Fruit fly (Drosophila melanogaster) whole organism, embryonic: ENCODE results near the gene CG1738.

Experiments used
- BEAF-32 ChIP-seq: fragments of 200-800 bp; sonication (Bioruptor generic); optimal IDR thresholded peaks from 3 replicates; lab custom pipeline; 2017; ENCODE audit warnings: missing biosample characterization, missing genetic modification characterization, mild to moderate bottlenecking, moderate library complexity, missing genetic modification reagents
- CG10267 ChIP-seq: fragments of 200-800 bp; sonication (Bioruptor generic); optimal IDR thresholded peaks from 2 replicates; lab custom pipeline; 2018; ENCODE audit warnings: missing biosample characterization, mild to moderate bottlenecking, missing genetic modification characterization, moderate library complexity
- CG11456 ChIP-seq: fragments of 200-800 bp; sonication (Bioruptor generic); IDR thresholded peaks from 3 replicates; pipeline ENCODE4 v1.3.6; 2022; ENCODE audit warnings: missing biosample characterization, missing genetic modification characterization
- CG12299 ChIP-seq: fragments of 200-800 bp; sonication (Bioruptor generic); optimal IDR thresholded peaks from 2 replicates; lab custom pipeline; 2018; ENCODE audit warnings: missing biosample characterization, mild to moderate bottlenecking, missing genetic modification characterization
- CG13287 ChIP-seq: fragments of 200-800 bp; sonication (Bioruptor generic); IDR thresholded peaks from 2 replicates; pipeline ENCODE4 v1.3.6; 2022; ENCODE audit warnings: missing biosample characterization, missing genetic modification characterization; ENCODE audit not compliant: partially characterized antibody
- CG14965 ChIP-seq: fragments of 200-800 bp; sonication (Bioruptor generic); optimal IDR thresholded peaks from 2 replicates; lab custom pipeline; 2016; ENCODE audit warnings: missing biosample characterization, missing genetic modification characterization, borderline replicate concordance
- CG15514 ChIP-seq: fragments of 200-800 bp; sonication (Bioruptor generic); optimal IDR thresholded peaks from 3 replicates; lab custom pipeline; 2017; ENCODE audit warnings: missing biosample characterization, missing genetic modification characterization, mild to moderate bottlenecking, moderate library complexity, missing genetic modification reagents
- CG17385 ChIP-seq: fragments of 200-800 bp; sonication (Bioruptor generic); optimal IDR thresholded peaks from 3 replicates; lab custom pipeline; 2018; ENCODE audit warnings: missing biosample characterization, mild to moderate bottlenecking, missing genetic modification characterization
- CG17912 ChIP-seq: fragments of 200-800 bp; sonication (Bioruptor generic); optimal IDR thresholded peaks from 2 replicates; lab custom pipeline; 2018; ENCODE audit warnings: missing biosample characterization, mild to moderate bottlenecking, missing genetic modification characterization
- CG18599 ChIP-seq: fragments of 200-800 bp; sonication (Bioruptor generic); optimal IDR thresholded peaks from 3 replicates; lab custom pipeline; 2017; ENCODE audit warnings: missing biosample characterization, missing genetic modification characterization, mild to moderate bottlenecking, moderate library complexity, missing genetic modification reagents
- CG2116 ChIP-seq: fragments of 200-800 bp; sonication (Bioruptor generic); optimal IDR thresholded peaks from 3 replicates; lab custom pipeline; 2018; ENCODE audit warnings: missing biosample characterization, mild to moderate bottlenecking, missing genetic modification characterization
- CG2129 ChIP-seq: fragments of 200-800 bp; sonication (Bioruptor generic); IDR thresholded peaks from 2 replicates; pipeline ENCODE4 v1.3.6; 2022; ENCODE audit warnings: missing biosample characterization, missing genetic modification characterization; ENCODE audit not compliant: partially characterized antibody
- CG31224 ChIP-seq: fragments of 200-800 bp; sonication (Bioruptor generic); IDR thresholded peaks from 2 replicates; pipeline ENCODE4 v1.3.6; 2022; ENCODE audit warnings: missing biosample characterization, missing genetic modification characterization
- CG34224 ChIP-seq: fragments of 200-800 bp; sonication (Bioruptor generic); IDR thresholded peaks from 3 replicates; pipeline ENCODE4 v1.3.6; 2022; ENCODE audit warnings: missing biosample characterization, missing genetic modification characterization; ENCODE audit not compliant: partially characterized antibody
- CG6791 ChIP-seq: fragments of 200-800 bp; sonication (Bioruptor generic); IDR thresholded peaks from 3 replicates; pipeline ENCODE4 v1.3.6; 2022; ENCODE audit warnings: missing biosample characterization, missing genetic modification characterization; ENCODE audit not compliant: partially characterized antibody
- D19B ChIP-seq: fragments of 200-800 bp; sonication (Bioruptor generic); optimal IDR thresholded peaks from 2 replicates; lab custom pipeline; 2017; ENCODE audit warnings: missing biosample characterization, mild to moderate bottlenecking, missing genetic modification characterization
- Dfd ChIP-seq, 2 experiments: fragments of >200 bp; optimal IDR thresholded peaks; 2 replicates each; lab custom pipeline; 2017; ENCODE audit warnings: missing biosample characterization in 2 of 2, missing genetic modification characterization in 2 of 2
- Dll ChIP-seq: fragments of 200-800 bp; sonication (Bioruptor generic); IDR thresholded peaks from 4 replicates; pipeline ENCODE4 v1.3.6; 2022; ENCODE audit warnings: missing biosample characterization, missing genetic modification characterization; ENCODE audit not compliant: partially characterized antibody
- Doc3 ChIP-seq: fragments of 200-800 bp; sonication (Bioruptor generic); IDR thresholded peaks from 3 replicates; pipeline ENCODE4 v1.3.6; 2022; ENCODE audit warnings: missing biosample characterization, missing genetic modification characterization; ENCODE audit not compliant: partially characterized antibody
- Dref ChIP-seq: fragments of 200-800 bp; sonication (Bioruptor generic); IDR thresholded peaks from 2 replicates; pipeline ENCODE4 v1.3.6; 2022; ENCODE audit warnings: missing biosample characterization, missing genetic modification characterization
- Fer2 ChIP-seq: fragments of 200-800 bp; sonication (Bioruptor generic); optimal IDR thresholded peaks from 2 replicates; lab custom pipeline; 2018; ENCODE audit warnings: missing biosample characterization, mild to moderate bottlenecking, missing genetic modification characterization, moderate library complexity
- Fer3 ChIP-seq: fragments of 200-800 bp; sonication (Bioruptor generic); optimal IDR thresholded peaks from 2 replicates; lab custom pipeline; 2018; ENCODE audit warnings: missing biosample characterization, mild to moderate bottlenecking, missing genetic modification characterization, moderate library complexity
- HmgD ChIP-seq: fragments of 200-800 bp; sonication (Bioruptor generic); optimal IDR thresholded peaks from 3 replicates; lab custom pipeline; 2016; ENCODE audit warnings: missing biosample characterization, missing genetic modification characterization
- HmgZ ChIP-seq: fragments of 200-800 bp; sonication (Bioruptor generic); optimal IDR thresholded peaks from 2 replicates; lab custom pipeline; 2018; ENCODE audit warnings: missing biosample characterization, mild to moderate bottlenecking, missing genetic modification characterization
- Jarid2 ChIP-seq: fragments of 200-800 bp; sonication (Bioruptor generic); optimal IDR thresholded peaks from 3 replicates; lab custom pipeline; 2017; ENCODE audit warnings: mild to moderate bottlenecking, missing biosample characterization, missing genetic modification reagents, missing genetic modification characterization
- Med ChIP-seq: fragments of 200-800 bp; sonication (Bioruptor generic); peaks from one replicate; lab custom pipeline; 2016; ENCODE audit warnings: missing biosample characterization, missing genetic modification characterization, mild to moderate bottlenecking, inconsistent platforms, moderate library complexity
- Opbp ChIP-seq: fragments of 200-800 bp; sonication (Bioruptor generic); IDR thresholded peaks from 3 replicates; pipeline ENCODE4 v1.3.6; 2022; ENCODE audit warnings: missing biosample characterization, missing genetic modification characterization; ENCODE audit not compliant: partially characterized antibody
- aop ChIP-seq: fragments of 200-800 bp; sonication (Bioruptor generic); IDR thresholded peaks from 2 replicates; pipeline ENCODE4 v1.3.6; 2022; ENCODE audit warnings: missing biosample characterization, missing genetic modification characterization
- cad ChIP-seq: fragments of >200 bp; optimal IDR thresholded peaks from 2 replicates; lab custom pipeline; 2017; ENCODE audit warnings: missing biosample characterization, missing genetic modification characterization
- chm ChIP-seq: fragments of 200-800 bp; sonication (Bioruptor generic); IDR thresholded peaks from 2 replicates; pipeline ENCODE4 v1.3.6; 2022; ENCODE audit warnings: missing biosample characterization, missing genetic modification characterization
- croc ChIP-seq: fragments of 200-800 bp; sonication (Bioruptor generic); conservative IDR thresholded peaks from 3 replicates; pipeline ENCODE4 v1.3.6; 2022; ENCODE audit warnings: missing biosample characterization, missing genetic modification characterization
- hbn ChIP-seq: fragments of 200-800 bp; sonication (Bioruptor generic); IDR thresholded peaks from 2 replicates; pipeline ENCODE4 v1.3.6; 2022; ENCODE audit warnings: missing biosample characterization, missing genetic modification characterization; ENCODE audit not compliant: partially characterized antibody
- inv ChIP-seq: fragments of 200-800 bp; sonication (Bioruptor generic); IDR thresholded peaks from 2 replicates; pipeline ENCODE4 v1.3.6; 2022; ENCODE audit warnings: missing biosample characterization, missing genetic modification characterization; ENCODE audit not compliant: partially characterized antibody
- knrl ChIP-seq: fragments of 200-800 bp; sonication (Bioruptor generic); IDR thresholded peaks from 3 replicates; pipeline ENCODE4 v1.3.6; 2022; ENCODE audit warnings: missing biosample characterization, missing genetic modification characterization; ENCODE audit not compliant: partially characterized antibody
- lmd ChIP-seq: fragments of 200-800 bp; sonication (Bioruptor generic); IDR thresholded peaks from 2 replicates; pipeline ENCODE4 v1.3.6; 2022; ENCODE audit warnings: missing biosample characterization, missing genetic modification characterization
- mam ChIP-seq: fragments of 200-800 bp; sonication (Bioruptor generic); optimal IDR thresholded peaks from 3 replicates; lab custom pipeline; 2016; ENCODE audit warnings: missing biosample characterization, missing genetic modification characterization
- otp ChIP-seq: fragments of 200-800 bp; sonication (Bioruptor generic); IDR thresholded peaks from 3 replicates; pipeline ENCODE4, ENCODE4 v1.3.6; 2022; ENCODE audit warnings: missing biosample characterization, missing genetic modification characterization
- pzg ChIP-seq: fragments of 200-800 bp; sonication (Bioruptor generic); optimal IDR thresholded peaks from 3 replicates; lab custom pipeline; 2018; ENCODE audit warnings: missing biosample characterization, mild to moderate bottlenecking, missing genetic modification characterization, moderate library complexity
- slbo ChIP-seq: fragments of 200-800 bp; sonication (Bioruptor generic); IDR thresholded peaks from 2 replicates; pipeline ENCODE4 v1.3.6; 2022; ENCODE audit warnings: missing biosample characterization, missing genetic modification characterization
- sna ChIP-seq: fragments of 200-800 bp; sonication (Bioruptor generic); IDR thresholded peaks from 2 replicates; pipeline ENCODE4 v1.3.6; 2022; ENCODE audit warnings: missing biosample characterization, missing genetic modification characterization; ENCODE audit not compliant: partially characterized antibody
- sob ChIP-seq: fragments of 200-800 bp; sonication (Bioruptor generic); IDR thresholded peaks from 2 replicates; pipeline ENCODE4 v1.3.6; 2022; ENCODE audit warnings: missing biosample characterization, missing genetic modification characterization
- stc ChIP-seq: fragments of 200-800 bp; sonication (Bioruptor generic); IDR thresholded peaks from 2 replicates; pipeline ENCODE4 v1.3.6; 2022; ENCODE audit warnings: missing biosample characterization, missing genetic modification characterization
- stwl ChIP-seq: fragments of 200-800 bp; sonication (Bioruptor generic); optimal IDR thresholded peaks from 3 replicates; lab custom pipeline; 2018; ENCODE audit warnings: missing biosample characterization, mild to moderate bottlenecking, missing genetic modification characterization, moderate library complexity
- sug ChIP-seq: fragments of 200-800 bp; optimal IDR thresholded peaks from 2 replicates; lab custom pipeline; 2019; ENCODE audit warnings: missing biosample characterization, mild to moderate bottlenecking, missing genetic modification characterization, moderate library complexity
- tll ChIP-seq, 2 experiments: fragments of 200-800 bp in 1 of 2; fragments of >200 bp in 1 of 2; sonication (Bioruptor generic) in 1 of 2; optimal IDR thresholded peaks; 2 replicates each; lab custom pipeline; 2017 to 2019; ENCODE audit warnings: missing biosample characterization in 2 of 2, missing genetic modification characterization in 2 of 2, mild to moderate bottlenecking in 1 of 2, moderate library complexity in 1 of 2
- trem ChIP-seq: fragments of 200-800 bp; optimal IDR thresholded peaks from 3 replicates; lab custom pipeline; 2019; ENCODE audit warnings: missing biosample characterization, mild to moderate bottlenecking, missing genetic modification characterization, moderate library complexity
- wdn ChIP-seq: fragments of 200-800 bp; sonication (Bioruptor generic); IDR thresholded peaks from 2 replicates; pipeline ENCODE4 v1.3.6; 2022; ENCODE audit warnings: missing biosample characterization, missing genetic modification characterization

CG1738 gene

DNA sequence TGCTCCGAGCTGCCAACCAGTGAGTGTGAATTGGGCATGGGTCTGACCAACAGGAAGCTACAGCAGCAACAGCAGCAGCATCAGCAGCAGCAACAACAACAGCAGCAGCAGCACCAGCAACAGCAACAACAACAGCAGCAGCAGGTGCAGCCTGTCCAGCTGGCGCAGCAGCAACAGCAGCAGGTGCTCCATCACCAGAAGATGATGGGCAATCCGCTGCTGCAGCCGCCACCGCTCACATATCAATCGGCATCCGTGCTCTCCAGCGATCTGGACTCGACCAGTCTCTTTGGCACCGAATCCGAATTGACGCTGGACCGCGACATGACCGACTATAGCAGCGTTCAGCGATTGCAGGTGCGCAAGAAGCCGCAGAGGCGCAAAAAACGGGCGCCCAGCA lies 7.8 kb downstream of the CG1738 start:
- TF ChIP-seq wdn (GFP tag; lab: Robert Waterston, UW), result no peak
- TF ChIP-seq CG17912 (GFP tag; lab: Kevin White, UChicago), result no peak
- TF ChIP-seq HmgD (GFP tag; lab: Kevin White, UChicago), result no peak
- TF ChIP-seq CG31224 (GFP tag; lab: Robert Waterston, UW), result no peak
- no peak for TF ChIP-seq aop (GFP tag; lab: Robert Waterston, UW)
- TF ChIP-seq mam, result no peak
- TF ChIP-seq Med (GFP tag; lab: Kevin White, UChicago), result peak; percentile 8
- TF ChIP-seq CG17385 (GFP tag; lab: Kevin White, UChicago), result no peak
- no peak for TF ChIP-seq Jarid2 (GFP tag; lab: Kevin White, UChicago)
- TF ChIP-seq Dfd (GFP tag; optimal IDR thresholded peaks at IDR 0.05; lab: Kevin White, UChicago), result peak in 1 of 2 experiments; percentile 56
- no peak for TF ChIP-seq lmd (GFP tag; lab: Robert Waterston, UW)
- TF ChIP-seq Fer3 (tag; lab: Kevin White, UChicago), result no peak
- TF ChIP-seq D19B, result no peak
- TF ChIP-seq otp (GFP tag; lab: Robert Waterston, UW), result no peak
- no peak for TF ChIP-seq tll (GFP tag; optimal IDR thresholded peaks at IDR 0.05; lab: Kevin White, UChicago)
- TF ChIP-seq croc (GFP tag; lab: Robert Waterston, UW), result no peak
- TF ChIP-seq, all 482 proteins: peak for 2

DNA sequence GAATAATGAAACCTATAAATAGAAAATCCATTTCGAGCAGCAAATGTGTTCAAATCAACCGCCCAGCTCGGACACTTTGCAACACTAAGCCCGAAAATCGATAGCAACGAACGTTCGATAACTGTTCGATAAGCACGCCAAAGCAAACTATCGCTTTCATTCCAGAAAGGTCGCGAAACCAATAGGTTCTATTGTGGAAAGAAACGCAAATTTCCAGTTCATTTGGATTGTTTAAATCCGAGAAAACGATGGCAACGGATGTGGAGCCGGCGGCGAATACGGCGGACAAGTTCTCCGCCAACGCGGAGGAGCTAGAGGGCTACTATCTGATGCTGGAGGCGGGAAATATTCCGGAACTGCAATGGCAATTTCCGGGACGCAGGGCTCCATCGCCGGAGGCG lies 10.2 kb downstream of the CG1738 start, which contains the start of gene Pa1:
Pa1 (plus strand) TSS at position 156 of the 401 bp plus-strand sequence.
- TF ChIP-seq stc (GFP tag; lab: Robert Waterston, UW), result 0 out of 2 replicates have a peak, but pooled peaks have one; percentile 16
- TF ChIP-seq CG13287 (GFP tag; lab: Robert Waterston, UW), result peak; percentile 80
- peak; percentile 17 for TF ChIP-seq sug
- 0 out of 2 replicates have a peak, but pooled peaks have one; percentile 12 for TF ChIP-seq chm (GFP tag; lab: Robert Waterston, UW)
- no peak for TF ChIP-seq CG11456
- TF ChIP-seq hbn (GFP tag; lab: Robert Waterston, UW), result peak; percentile 68
- peak; percentile 95 for TF ChIP-seq CG10267 (tag; lab: Kevin White, UChicago)
- peak; percentile 76 for TF ChIP-seq Dll (GFP tag; lab: Robert Waterston, UW)
- peak; percentile 49; the same call in 2 of the 3 replicates for TF ChIP-seq knrl
- TF ChIP-seq CG2116 (GFP tag; lab: Kevin White, UChicago), result peak; percentile 70
- TF ChIP-seq Doc3, result peak; percentile 55
- TF ChIP-seq CG14965, result no peak
- TF ChIP-seq pzg (GFP tag; lab: Kevin White, UChicago), result peak; percentile 62
- TF ChIP-seq CG12299, result peak; percentile 15
- peak; percentile 88 for TF ChIP-seq Dref (GFP tag; lab: Robert Waterston, UW)
- peak; percentile 42 for TF ChIP-seq stwl (tag; lab: Kevin White, UChicago)
- TF ChIP-seq CG18599 (GFP tag; lab: Kevin White, UChicago), result no peak
- TF ChIP-seq Fer2, result no peak
- TF ChIP-seq inv, result peak; percentile 30
- TF ChIP-seq BEAF-32, result peak; percentile 62
- TF ChIP-seq slbo (GFP tag; lab: Robert Waterston, UW), result no peak
- peak; percentile 92 for TF ChIP-seq CG15514 (GFP tag; lab: Kevin White, UChicago)
- 0 out of 2 replicates have a peak, but pooled peaks have one; percentile 27 for TF ChIP-seq CG2129 (GFP tag; lab: Robert Waterston, UW)
- TF ChIP-seq HmgZ (tag; lab: Kevin White, UChicago), result peak; percentile 37
- TF ChIP-seq sna, result peak; percentile 56; the same call in 1 of the 2 replicates
- peak; percentile 76 for TF ChIP-seq CG34224 (GFP tag; lab: Robert Waterston, UW)
- 0 out of 2 replicates have a peak, but pooled peaks have one; percentile 25 for TF ChIP-seq sob (GFP tag; lab: Robert Waterston, UW)
- peak; percentile 68; the same call in 2 of the 3 replicates for TF ChIP-seq Opbp
- TF ChIP-seq cad (GFP tag; lab: Kevin White, UChicago), result no peak
- peak; percentile 74; the same call in 2 of the 3 replicates for TF ChIP-seq CG6791
- peak; percentile 13 for TF ChIP-seq mam
- peak; percentile 12 for TF ChIP-seq trem (tag; lab: Kevin White, UChicago)
